Fruit fly (Drosophila melanogaster): Measurements from ENCODE around the gene Surf4.

Gene Surf4

dm6 chr3R:15366839-15367238 is 20.9 kb upstream of the Surf4 start (continued):
- TF ChIP-seq CG18619 (GFP tag; optimal IDR thresholded peaks at IDR 0.05) (no peak), CG11723 (GFP tag; optimal IDR thresholded peaks at IDR 0.05) (no peak), Med (GFP tag) (peak; percentile 29), CG9817 (tag; optimal IDR thresholded peaks at IDR 0.05) (peak; percentile 39), CG6272 (GFP tag; IDR thresholded peaks at IDR 0.05) (no peak), Side (GFP tag; optimal IDR thresholded peaks at IDR 0.05) (no peak), ab (GFP tag; optimal IDR thresholded peaks at IDR 0.05) (no peak), mld (GFP tag; IDR thresholded peaks at IDR 0.05; ENCODE audit: partially characterized antibody) (no peak), CG17359 (tag; optimal IDR thresholded peaks at IDR 0.05) (peak; percentile 45), ken (GFP tag; IDR thresholded peaks at IDR 0.05) (no peak; the same call in 2 of the 3 replicates), Kr (GFP tag; optimal IDR thresholded peaks at IDR 0.05) (no peak), CG14965 (GFP tag; optimal IDR thresholded peaks at IDR 0.05; ENCODE audit: borderline replicate concordance) (no peak), B-H1 (GFP tag; IDR thresholded peaks at IDR 0.05) (no peak), Ets65A (GFP tag) (peak; percentile 68), HLH54F (GFP tag; optimal IDR thresholded peaks at IDR 0.05) (no peak), slbo (GFP tag; IDR thresholded peaks at IDR 0.05) (peak; percentile 66), CG2120 (GFP tag; optimal IDR thresholded peaks at IDR 0.05) (peak; percentile 35), PHDP (tag; optimal IDR thresholded peaks at IDR 0.05) (peak; percentile 63), Xrp1 (GFP tag; IDR thresholded peaks at IDR 0.05) (peak; percentile 41; the same call in 1 of the 2 replicates), Xbp1 (GFP tag; optimal IDR thresholded peaks at IDR 0.05) (peak; percentile 28), inv (GFP tag; IDR thresholded peaks at IDR 0.05; ENCODE audit: partially characterized antibody) (no peak), Dbx (GFP tag; IDR thresholded peaks at IDR 0.05) (0 out of 3 replicates have a peak, but pooled peaks have one; percentile 29), CG3726 (GFP tag; IDR thresholded peaks at IDR 0.05) (no peak), exex (tag; optimal IDR thresholded peaks at IDR 0.05) (no peak), sug (tag; optimal IDR thresholded peaks at IDR 0.05) (no peak), CG8290 (GFP tag; optimal IDR thresholded peaks at IDR 0.05) (no peak), CG8290 (tag; optimal IDR thresholded peaks at IDR 0.05) (no peak), Ada2b (GFP tag; IDR thresholded peaks at IDR 0.05) (peak; percentile 20; the same call in 1 of the 2 replicates), aop (GFP tag; IDR thresholded peaks at IDR 0.05) (no peak), CG10274 (GFP tag; optimal IDR thresholded peaks at IDR 0.05) (no peak), CG12769 (tag; optimal IDR thresholded peaks at IDR 0.05) (no peak), CG13296 (GFP tag; optimal IDR thresholded peaks at IDR 0.05) (peak; percentile 20), H2.0 (GFP tag; IDR thresholded peaks at IDR 0.05) (peak; percentile 23; the same call in 1 of the 2 replicates), maf-S (GFP tag; optimal IDR thresholded peaks at IDR 0.05) (no peak), bcd (GFP tag; optimal IDR thresholded peaks at IDR 0.05) (no peak), CG4404 (GFP tag; IDR thresholded peaks at IDR 0.05) (no peak), CG14710 (tag; optimal IDR thresholded peaks at IDR 0.05) (peak; percentile 23), pan (optimal IDR thresholded peaks at IDR 0.05) (no peak), pan (GFP tag; optimal IDR thresholded peaks at IDR 0.05 in 1 of 2, IDR thresholded peaks at IDR 0.05 in 1 of 2) (peak in 1 of 2 experiments; percentile 65), CG12391 (tag; optimal IDR thresholded peaks at IDR 0.05) (peak; percentile 62), CG11398 (GFP tag; optimal IDR thresholded peaks at IDR 0.05) (no peak), repo (GFP tag; optimal IDR thresholded peaks at IDR 0.05) (no peak), CG33213 (GFP tag; optimal IDR thresholded peaks at IDR 0.05) (no peak), CG17361 (GFP tag; IDR thresholded peaks at IDR 0.05) (no peak), CG31224 (GFP tag; IDR thresholded peaks at IDR 0.05) (no peak), CG9727 (GFP tag; optimal IDR thresholded peaks at IDR 0.05) (peak; percentile 37), CG18476 (GFP tag; optimal IDR thresholded peaks at IDR 0.05) (peak; percentile 4), chm (GFP tag; IDR thresholded peaks at IDR 0.05) (no peak), CG10979 (tag; optimal IDR thresholded peaks at IDR 0.05) (peak; percentile 44), slp2 (GFP tag; optimal IDR thresholded peaks at IDR 0.05) (no peak), wor (GFP tag; IDR thresholded peaks at IDR 0.05) (no peak), BtbVII (GFP tag; optimal IDR thresholded peaks at IDR 0.05) (no peak), CG17328 (GFP tag; IDR thresholded peaks at IDR 0.05) (peak; percentile 59)
